Fruit fly (Drosophila melanogaster) whole organism, embryonic: ENCODE results near the gene loj.

Experiments
- ATbp ChIP-seq: fragments of 200-800 bp; sonication (Bioruptor generic); optimal IDR thresholded peaks from 2 replicates; lab custom pipeline; 2017; ENCODE audit warnings: missing biosample characterization, mild to moderate bottlenecking, missing genetic modification characterization, missing genetic modification reagents
- Abd-B ChIP-seq: fragments of 200-800 bp; sonication (Bioruptor generic); optimal IDR thresholded peaks from 2 replicates; lab custom pipeline; 2018; ENCODE audit warnings: missing biosample characterization, mild to moderate bottlenecking, missing genetic modification characterization, moderate library complexity
- Atf3 ChIP-seq: fragments of 200-800 bp; sonication (Bioruptor generic); optimal IDR thresholded peaks from 3 replicates; lab custom pipeline; 2016; ENCODE audit warnings: missing biosample characterization, missing genetic modification characterization
- CG11093 ChIP-seq: fragments of 200-800 bp; sonication (Bioruptor generic); IDR thresholded peaks from 3 replicates; pipeline ENCODE4 v1.3.6; 2022; ENCODE audit warnings: missing biosample characterization, missing genetic modification characterization
- CG12104 ChIP-seq: fragments of 200-800 bp; sonication (Bioruptor generic); optimal IDR thresholded peaks from 3 replicates; lab custom pipeline; 2016; ENCODE audit warnings: missing biosample characterization, missing genetic modification characterization
- CG12299 ChIP-seq: fragments of 200-800 bp; sonication (Bioruptor generic); optimal IDR thresholded peaks from 2 replicates; lab custom pipeline; 2018; ENCODE audit warnings: missing biosample characterization, mild to moderate bottlenecking, missing genetic modification characterization
- CG17802 ChIP-seq: fragments of 200-800 bp; sonication (Bioruptor generic); optimal IDR thresholded peaks from 2 replicates; lab custom pipeline; 2018; ENCODE audit warnings: missing biosample characterization, mild to moderate bottlenecking, missing genetic modification characterization, moderate library complexity
- CG3163 ChIP-seq: fragments of 200-800 bp; sonication (Bioruptor generic); optimal IDR thresholded peaks from 3 replicates; lab custom pipeline; 2016; ENCODE audit warnings: missing biosample characterization, missing genetic modification characterization
- CG3847 ChIP-seq: fragments of 200-800 bp; sonication (Bioruptor generic); IDR thresholded peaks from 2 replicates; pipeline ENCODE4 v1.3.6; 2022; ENCODE audit warnings: missing biosample characterization, missing genetic modification characterization
- CG42726 ChIP-seq: fragments of 200-800 bp; sonication (Bioruptor generic); IDR thresholded peaks from 2 replicates; pipeline ENCODE4 v1.3.6; 2022; ENCODE audit warnings: missing biosample characterization, missing genetic modification characterization; ENCODE audit not compliant: partially characterized antibody
- CG4404 ChIP-seq: fragments of 200-800 bp; sonication (Bioruptor generic); IDR thresholded peaks from 2 replicates; pipeline ENCODE4 v1.3.6; 2022; ENCODE audit warnings: missing biosample characterization, missing genetic modification characterization
- CG4730 ChIP-seq: fragments of 200-800 bp; sonication (Bioruptor generic); IDR thresholded peaks from 2 replicates; pipeline ENCODE4 v1.3.6; 2022; ENCODE audit warnings: missing biosample characterization, missing genetic modification characterization
- CG4854 ChIP-seq: fragments of 200-800 bp; sonication (Bioruptor generic); optimal IDR thresholded peaks from 2 replicates; lab custom pipeline; 2016; ENCODE audit warnings: missing biosample characterization, missing genetic modification characterization, inconsistent platforms
- CG6765 ChIP-seq: fragments of 200-800 bp; sonication (Bioruptor generic); optimal IDR thresholded peaks from 3 replicates; lab custom pipeline; 2017; ENCODE audit warnings: missing biosample characterization, mild to moderate bottlenecking, missing genetic modification characterization
- CG8924 ChIP-seq: fragments of 200-800 bp; optimal IDR thresholded peaks from 3 replicates; lab custom pipeline; 2019; ENCODE audit warnings: missing biosample characterization, mild to moderate bottlenecking, missing genetic modification characterization, moderate library complexity
- CoRest ChIP-seq: fragments of 200-800 bp; sonication (Bioruptor generic); optimal IDR thresholded peaks from 3 replicates; lab custom pipeline; 2018; ENCODE audit warnings: missing biosample characterization, mild to moderate bottlenecking, missing genetic modification characterization, moderate library complexity
- D ChIP-seq, 2 experiments: fragments of 200-800 bp in 1 of 2; fragments of >200 bp in 1 of 2; sonication (Bioruptor generic) in 1 of 2; optimal IDR thresholded peaks; 2 replicates in 1 of 2; 3 replicates in 1 of 2; lab custom pipeline; 2017; ENCODE audit warnings: mild to moderate bottlenecking in 1 of 2, missing biosample characterization in 1 of 2, missing genetic modification characterization in 1 of 2, missing genetic modification reagents in 1 of 2
- Dip2 ChIP-seq: fragments of 200-800 bp; sonication (Bioruptor generic); IDR thresholded peaks from 2 replicates; pipeline ENCODE4 v1.3.6; 2022; ENCODE audit warnings: missing biosample characterization, missing genetic modification characterization
- Dll ChIP-seq: fragments of 200-800 bp; sonication (Bioruptor generic); IDR thresholded peaks from 4 replicates; pipeline ENCODE4 v1.3.6; 2022; ENCODE audit warnings: missing biosample characterization, missing genetic modification characterization; ENCODE audit not compliant: partially characterized antibody
- Drgx ChIP-seq: fragments of 200-800 bp; sonication (Bioruptor generic); IDR thresholded peaks from 2 replicates; pipeline ENCODE4 v1.3.6; 2022; ENCODE audit warnings: missing biosample characterization, missing genetic modification characterization
- Fer1 ChIP-seq: fragments of 200-800 bp; sonication (Bioruptor generic); optimal IDR thresholded peaks from 2 replicates; lab custom pipeline; 2017; ENCODE audit warnings: missing biosample characterization, mild to moderate bottlenecking, missing genetic modification characterization
- GATAe ChIP-seq: fragments of 200-800 bp; sonication (Bioruptor generic); conservative IDR thresholded peaks from 2 replicates; pipeline ENCODE4 v1.3.6; 2022; ENCODE audit warnings: missing biosample characterization, missing genetic modification characterization
- Gsc ChIP-seq: fragments of 200-800 bp; sonication (Bioruptor generic); IDR thresholded peaks from 2 replicates; pipeline ENCODE4 v1.3.6; 2022; ENCODE audit warnings: missing biosample characterization, missing genetic modification characterization
- H15 ChIP-seq: fragments of 200-800 bp; sonication (Bioruptor generic); IDR thresholded peaks from 3 replicates; pipeline ENCODE4 v1.3.6; 2022; ENCODE audit warnings: missing biosample characterization, missing genetic modification characterization
- HLH3B ChIP-seq: fragments of 200-800 bp; sonication (Bioruptor generic); IDR thresholded peaks from 2 replicates; pipeline ENCODE4 v1.3.6; 2022; ENCODE audit warnings: missing biosample characterization, missing genetic modification characterization
- Kr ChIP-seq: fragments of 200-800 bp; sonication (Bioruptor generic); optimal IDR thresholded peaks from 2 replicates; lab custom pipeline; 2017; ENCODE audit warnings: missing biosample characterization, mild to moderate bottlenecking, missing genetic modification characterization
- MBD-R2 ChIP-seq: fragments of 200-800 bp; sonication (Bioruptor generic); IDR thresholded peaks from 2 replicates; pipeline ENCODE4 v1.3.6; 2022; ENCODE audit warnings: missing biosample characterization, missing genetic modification characterization
- Med ChIP-seq: fragments of 200-800 bp; sonication (Bioruptor generic); peaks from one replicate; lab custom pipeline; 2016; ENCODE audit warnings: missing biosample characterization, missing genetic modification characterization, mild to moderate bottlenecking, inconsistent platforms, moderate library complexity
- Rfx ChIP-seq: fragments of 200-800 bp; sonication (Bioruptor generic); IDR thresholded peaks from 2 replicates; pipeline ENCODE4 v1.3.6; 2022; ENCODE audit warnings: missing biosample characterization, missing genetic modification characterization
- Rx ChIP-seq: fragments of 200-800 bp; sonication (Bioruptor generic); IDR thresholded peaks from 2 replicates; pipeline ENCODE4 v1.3.6; 2022; ENCODE audit warnings: missing biosample characterization, missing genetic modification characterization
- Tbp ChIP-seq: fragments of >200 bp; optimal IDR thresholded peaks from 2 replicates; lab custom pipeline; 2018; ENCODE audit warnings: missing biosample characterization, missing genetic modification characterization
- chif ChIP-seq, 2 experiments: fragments of 200-800 bp; sonication (Bioruptor generic); optimal IDR thresholded peaks; 3 replicates each; lab custom pipeline; 2016; ENCODE audit warnings: missing biosample characterization in 2 of 2, missing genetic modification characterization in 2 of 2
- chn ChIP-seq: fragments of 200-800 bp; sonication (Bioruptor generic); optimal IDR thresholded peaks from 2 replicates; lab custom pipeline; 2016; ENCODE audit warnings: missing biosample characterization, missing genetic modification characterization
- cwo ChIP-seq: fragments of 200-800 bp; sonication (Bioruptor generic); optimal IDR thresholded peaks from 3 replicates; lab custom pipeline; 2017; ENCODE audit warnings: missing biosample characterization, missing genetic modification characterization, mild to moderate bottlenecking, moderate library complexity, missing genetic modification reagents
- dan ChIP-seq: fragments of 200-800 bp; sonication (Bioruptor generic); IDR thresholded peaks from 2 replicates; pipeline ENCODE4 v1.3.6; 2022; ENCODE audit warnings: missing biosample characterization, missing genetic modification characterization
- dpn ChIP-seq, 2 experiments: fragments of 200-800 bp; sonication (Bioruptor generic); optimal IDR thresholded peaks; 3 replicates each; lab custom pipeline; 2016; ENCODE audit warnings: missing biosample characterization in 2 of 2, missing genetic modification characterization in 2 of 2
- emc ChIP-seq: fragments of 200-800 bp; sonication (Bioruptor generic); optimal IDR thresholded peaks from 2 replicates; lab custom pipeline; 2016; ENCODE audit warnings: missing biosample characterization, missing genetic modification characterization
- gcm2 ChIP-seq: fragments of 200-800 bp; sonication (Bioruptor generic); optimal IDR thresholded peaks from 2 replicates; lab custom pipeline; 2016; ENCODE audit warnings: missing biosample characterization, missing genetic modification characterization
- hkb ChIP-seq, 2 experiments: fragments of 200-800 bp in 1 of 2; fragments of >200 bp in 1 of 2; sonication (Bioruptor generic) in 1 of 2; IDR thresholded peaks in 1 of 2; optimal IDR thresholded peaks in 1 of 2; 2 replicates each; pipeline versions ENCODE4 v1.3.6 to Lab custom; 2017 to 2022; ENCODE audit warnings: missing biosample characterization in 1 of 2, missing genetic modification characterization in 1 of 2
- inv ChIP-seq: fragments of 200-800 bp; sonication (Bioruptor generic); IDR thresholded peaks from 2 replicates; pipeline ENCODE4 v1.3.6; 2022; ENCODE audit warnings: missing biosample characterization, missing genetic modification characterization; ENCODE audit not compliant: partially characterized antibody
- jing ChIP-seq: fragments of 200-800 bp; sonication (Bioruptor generic); optimal IDR thresholded peaks from 2 replicates; lab custom pipeline; 2018; ENCODE audit warnings: missing biosample characterization, mild to moderate bottlenecking, missing genetic modification characterization
- maf-S ChIP-seq: fragments of 200-800 bp; sonication (Bioruptor generic); optimal IDR thresholded peaks from 2 replicates; lab custom pipeline; 2016; ENCODE audit warnings: missing biosample characterization, missing genetic modification characterization
- pb ChIP-seq: fragments of 200-800 bp; sonication (Bioruptor generic); optimal IDR thresholded peaks from 3 replicates; lab custom pipeline; 2016; ENCODE audit warnings: missing biosample characterization, missing genetic modification characterization
- sd ChIP-seq: fragments of 200-800 bp; sonication (Bioruptor generic); optimal IDR thresholded peaks from 3 replicates; lab custom pipeline; 2018; ENCODE audit warnings: missing biosample characterization, mild to moderate bottlenecking, missing genetic modification characterization, moderate library complexity
- sens ChIP-seq: fragments of 200-800 bp; sonication (Bioruptor generic); peaks from one replicate; lab custom pipeline; 2016; ENCODE audit warnings: missing biosample characterization, missing genetic modification characterization
- slou ChIP-seq: fragments of 200-800 bp; sonication (Bioruptor generic); optimal IDR thresholded peaks from 3 replicates; lab custom pipeline; 2016; ENCODE audit warnings: missing biosample characterization, missing genetic modification characterization
- tgo ChIP-seq: fragments of 200-800 bp; sonication (Bioruptor generic); IDR thresholded peaks from 3 replicates; pipeline ENCODE4 v1.3.6; 2022; ENCODE audit warnings: missing biosample characterization, missing genetic modification characterization
- tin ChIP-seq: fragments of 200-800 bp; sonication (Bioruptor generic); optimal IDR thresholded peaks from 3 replicates; lab custom pipeline; 2016; ENCODE audit warnings: missing biosample characterization, missing genetic modification characterization
- tll ChIP-seq, 2 experiments: fragments of 200-800 bp in 1 of 2; fragments of >200 bp in 1 of 2; sonication (Bioruptor generic) in 1 of 2; optimal IDR thresholded peaks; 2 replicates each; lab custom pipeline; 2017 to 2019; ENCODE audit warnings: missing biosample characterization in 2 of 2, missing genetic modification characterization in 2 of 2, mild to moderate bottlenecking in 1 of 2, moderate library complexity in 1 of 2
- unpg ChIP-seq: fragments of 200-800 bp; sonication (Bioruptor generic); optimal IDR thresholded peaks from 3 replicates; lab custom pipeline; 2018; ENCODE audit warnings: missing biosample characterization, mild to moderate bottlenecking, missing genetic modification characterization, moderate library complexity
- wdn ChIP-seq: fragments of 200-800 bp; sonication (Bioruptor generic); IDR thresholded peaks from 2 replicates; pipeline ENCODE4 v1.3.6; 2022; ENCODE audit warnings: missing biosample characterization, missing genetic modification characterization

The loj gene

dm6 chr3L:6082561-6082960 lies 12.2 kb upstream of the loj start, which contains the start of gene CG13293 (continued):
- TF ChIP-seq Abd-B (GFP tag; lab: Kevin White, UChicago) (no peak), cwo (GFP tag; lab: Kevin White, UChicago) (no peak), sd (tag; lab: Kevin White, UChicago) (no peak), CG3163 (no peak), tll (GFP tag; optimal IDR thresholded peaks at IDR 0.05; lab: Kevin White, UChicago) (no peak), Dip2 (GFP tag; lab: Robert Waterston, UW) (no peak), Gsc (GFP tag; lab: Robert Waterston, UW) (no peak), CG17802 (tag; lab: Kevin White, UChicago) (no peak), emc (no peak), Fer1 (peak; percentile 17), CG4730 (no peak), maf-S (GFP tag; lab: Kevin White, UChicago) (no peak), CG4854 (GFP tag; lab: Kevin White, UChicago) (no peak), chif (GFP tag; optimal IDR thresholded peaks at IDR 0.05; lab: Kevin White, UChicago) (no peak), tgo (GFP tag; lab: Robert Waterston, UW) (no peak), GATAe (GFP tag; lab: Robert Waterston, UW) (no peak), pb (GFP tag; lab: Kevin White, UChicago) (no peak), Drgx (no peak), hkb (optimal IDR thresholded peaks at IDR 0.05; lab: Kevin White, UChicago) (no peak), hkb (GFP tag; IDR thresholded peaks at IDR 0.05; lab: Robert Waterston, UW) (no peak), dan (GFP tag; lab: Robert Waterston, UW) (no peak), gcm2 (GFP tag; lab: Kevin White, UChicago) (no peak), Med (GFP tag; lab: Kevin White, UChicago) (peak; percentile 63), tin (GFP tag; lab: Kevin White, UChicago) (no peak), jing (GFP tag; lab: Kevin White, UChicago) (no peak), CG12104 (GFP tag; lab: Kevin White, UChicago) (no peak), chn (GFP tag; lab: Kevin White, UChicago) (no peak), dpn (GFP tag; optimal IDR thresholded peaks at IDR 0.05; lab: Kevin White, UChicago) (no peak), CG12299 (tag; lab: Kevin White, UChicago) (no peak), unpg (no peak), slou (GFP tag; lab: Kevin White, UChicago) (no peak), D (optimal IDR thresholded peaks at IDR 0.05; lab: Kevin White, UChicago) (no peak), D (GFP tag; optimal IDR thresholded peaks at IDR 0.05; lab: Kevin White, UChicago) (no peak), HLH3B (GFP tag; lab: Robert Waterston, UW) (no peak), Atf3 (GFP tag; lab: Kevin White, UChicago) (no peak), wdn (GFP tag; lab: Robert Waterston, UW) (no peak), Dll (GFP tag; lab: Robert Waterston, UW) (no peak), CG3847 (no peak), Rx (GFP tag; lab: Robert Waterston, UW) (peak; percentile 24; the same call in 1 of the 2 replicates), H15 (GFP tag; lab: Robert Waterston, UW) (0 out of 3 replicates have a peak, but pooled peaks have one; percentile 21), Rfx (0 out of 2 replicates have a peak, but pooled peaks have one; percentile 11), CG11093 (GFP tag; lab: Robert Waterston, UW) (0 out of 3 replicates have a peak, but pooled peaks have one; percentile 8), Kr (GFP tag; lab: Kevin White, UChicago) (no peak), Tbp (GFP tag; lab: Kevin White, UChicago) (no peak), CG8924 (tag; lab: Kevin White, UChicago) (no peak), inv (no peak), CG4404 (GFP tag; lab: Robert Waterston, UW) (no peak), CG6765 (GFP tag; lab: Kevin White, UChicago) (no peak), MBD-R2 (GFP tag; lab: Robert Waterston, UW) (peak; percentile 22; the same call in 1 of the 2 replicates), sens (GFP tag; lab: Kevin White, UChicago) (peak; percentile 62), ATbp (GFP tag; lab: Kevin White, UChicago) (no peak), CG42726 (GFP tag; lab: Robert Waterston, UW) (no peak), CoRest (tag; lab: Kevin White, UChicago) (no peak)
